Worm (Caenorhabditis elegans): ENCODE measurements around the gene Y57A10A.29.

ce11 chrII:12301233-12301632 lies 21.9 kb downstream of the Y57A10A.29 start:
- TF ChIP-seq ztf-29 (GFP tag; IDR thresholded peaks at IDR 0.05) (no peak), klf-2 (GFP tag; conservative IDR thresholded peaks at IDR 0.05) (no peak), ref-1 (GFP tag; conservative IDR thresholded peaks at IDR 0.05) (no peak), T22C8.4 (GFP tag; IDR thresholded peaks at IDR 0.05) (peak; percentile 95), flt-1 (GFP tag; IDR thresholded peaks at IDR 0.05) (no peak)
